Fruit fly (Drosophila melanogaster): ENCODE measurements around the gene CG34112.

CG34112 gene

DNA sequence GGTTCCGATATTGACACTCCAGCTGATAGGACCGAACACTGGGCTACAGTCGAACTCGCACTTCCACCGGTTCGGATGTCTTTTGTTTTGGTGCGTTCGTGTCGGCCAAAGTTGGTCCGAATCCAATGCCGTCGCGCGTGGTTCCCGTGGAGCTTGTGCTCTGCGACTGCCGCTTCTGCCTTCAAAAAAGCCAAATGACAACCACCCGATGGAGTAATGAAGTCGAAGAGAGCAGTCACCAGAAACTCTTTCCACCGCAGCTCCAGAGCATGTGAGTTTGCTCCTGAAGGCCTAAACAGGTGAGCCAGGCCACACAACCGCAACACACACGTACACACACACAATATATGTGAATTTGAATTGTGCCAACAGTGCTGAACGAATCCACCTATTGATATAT is at the start of gene CG34112:
TSS of gene CG34112 (minus strand) at position 143 of the 400 bp plus-strand sequence.
- TF ChIP-seq pan (optimal IDR thresholded peaks at IDR 0.05) (no peak), Dll (optimal IDR thresholded peaks at IDR 0.05) (no peak), EcR (GFP tag; optimal IDR thresholded peaks at IDR 0.05) (no peak), CG8478 (optimal IDR thresholded peaks at IDR 0.05) (no peak), usp (GFP tag; optimal IDR thresholded peaks at IDR 0.05) (no peak), psq (optimal IDR thresholded peaks at IDR 0.05) (no peak)

- no peak for TF ChIP-seq pan (optimal IDR thresholded peaks at IDR 0.05)
- no peak for TF ChIP-seq EcR (GFP tag; optimal IDR thresholded peaks at IDR 0.05)
- no peak for TF ChIP-seq psq (optimal IDR thresholded peaks at IDR 0.05)
- no peak for TF ChIP-seq CG8478 (optimal IDR thresholded peaks at IDR 0.05)
- TF ChIP-seq usp (GFP tag; optimal IDR thresholded peaks at IDR 0.05): no peak
- no peak for TF ChIP-seq Dll (optimal IDR thresholded peaks at IDR 0.05)
These were observed 43.8 kb upstream of the CG34112 start for dm6 chr3R:4437817-4438216.

DNA sequence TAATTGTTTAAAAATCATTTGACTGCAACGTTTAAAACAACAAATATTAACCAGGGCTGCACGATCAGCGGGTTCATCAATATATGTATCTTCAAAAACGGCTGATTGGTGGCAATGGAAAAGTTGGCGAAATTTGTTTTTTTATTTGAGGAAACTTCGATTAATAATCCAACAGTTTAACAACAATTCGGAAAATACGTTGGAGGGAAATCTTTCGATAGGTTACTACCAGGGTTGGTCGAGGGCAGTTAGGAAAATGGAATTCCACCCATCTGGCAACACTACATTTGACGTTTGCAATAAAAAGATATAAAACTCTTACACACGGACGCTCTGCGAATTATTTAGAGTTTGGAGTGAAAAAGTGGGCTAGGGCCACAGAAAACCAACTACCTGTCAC is 43.1 kb upstream of the CG34112 start, which contains the start of the genes Lipt2 and CG14650:
TSS of gene Lipt2 (minus strand) at position 217 of the 400 bp plus-strand sequence.
TSS of gene CG14650 (plus strand) at position 275 of the 400 bp plus-strand sequence.
- no peak for TF ChIP-seq CG8478 (optimal IDR thresholded peaks at IDR 0.05)
- no peak for TF ChIP-seq pan (optimal IDR thresholded peaks at IDR 0.05)
- TF ChIP-seq psq (optimal IDR thresholded peaks at IDR 0.05): no peak
- no peak for TF ChIP-seq usp (GFP tag; optimal IDR thresholded peaks at IDR 0.05)
- no peak for TF ChIP-seq Dll (optimal IDR thresholded peaks at IDR 0.05)
- no peak for TF ChIP-seq EcR (GFP tag; optimal IDR thresholded peaks at IDR 0.05)

DNA sequence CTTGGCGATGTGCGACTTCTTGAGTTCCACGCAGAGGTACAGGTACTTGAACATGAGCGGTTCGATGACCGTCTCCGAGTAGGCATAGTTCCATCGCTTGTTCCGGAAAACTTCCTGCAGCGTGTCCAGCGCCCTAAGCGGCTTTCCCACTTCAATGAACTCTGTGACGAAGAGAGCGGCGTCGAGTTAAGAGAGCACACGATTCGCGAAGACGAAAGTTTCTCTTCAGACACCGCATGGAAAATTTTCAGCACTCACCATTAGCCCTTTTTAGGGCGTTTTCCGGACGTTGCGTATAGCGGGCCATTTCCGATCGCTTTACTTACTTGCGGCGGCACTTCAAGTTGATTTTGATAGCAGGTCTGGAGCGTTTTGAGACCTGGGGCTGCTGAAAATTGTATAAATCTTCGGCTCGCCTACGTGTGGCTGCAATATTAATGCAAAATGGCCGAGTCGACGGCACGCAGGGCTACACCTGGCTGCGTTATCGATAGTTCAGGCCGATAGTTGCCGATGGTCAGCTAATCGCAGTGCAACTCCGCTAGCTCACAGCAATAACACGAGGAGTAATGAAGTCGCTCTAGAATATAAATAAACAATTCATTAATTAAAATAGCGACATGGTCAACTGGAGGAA is 39.5 kb upstream of the CG34112 start, which contains the start of the genes eIF3a and CG1074:
TSS of gene eIF3a (minus strand) at position 455 of the 637 bp plus-strand sequence.
TSS of gene CG1074 (plus strand) at position 525 of the 637 bp plus-strand sequence.
- no peak for TF ChIP-seq pan (optimal IDR thresholded peaks at IDR 0.05)
- peak; percentile 15 for TF ChIP-seq Dll (optimal IDR thresholded peaks at IDR 0.05)
- no peak for TF ChIP-seq CG8478 (optimal IDR thresholded peaks at IDR 0.05)
- TF ChIP-seq psq (optimal IDR thresholded peaks at IDR 0.05): no peak

DNA sequence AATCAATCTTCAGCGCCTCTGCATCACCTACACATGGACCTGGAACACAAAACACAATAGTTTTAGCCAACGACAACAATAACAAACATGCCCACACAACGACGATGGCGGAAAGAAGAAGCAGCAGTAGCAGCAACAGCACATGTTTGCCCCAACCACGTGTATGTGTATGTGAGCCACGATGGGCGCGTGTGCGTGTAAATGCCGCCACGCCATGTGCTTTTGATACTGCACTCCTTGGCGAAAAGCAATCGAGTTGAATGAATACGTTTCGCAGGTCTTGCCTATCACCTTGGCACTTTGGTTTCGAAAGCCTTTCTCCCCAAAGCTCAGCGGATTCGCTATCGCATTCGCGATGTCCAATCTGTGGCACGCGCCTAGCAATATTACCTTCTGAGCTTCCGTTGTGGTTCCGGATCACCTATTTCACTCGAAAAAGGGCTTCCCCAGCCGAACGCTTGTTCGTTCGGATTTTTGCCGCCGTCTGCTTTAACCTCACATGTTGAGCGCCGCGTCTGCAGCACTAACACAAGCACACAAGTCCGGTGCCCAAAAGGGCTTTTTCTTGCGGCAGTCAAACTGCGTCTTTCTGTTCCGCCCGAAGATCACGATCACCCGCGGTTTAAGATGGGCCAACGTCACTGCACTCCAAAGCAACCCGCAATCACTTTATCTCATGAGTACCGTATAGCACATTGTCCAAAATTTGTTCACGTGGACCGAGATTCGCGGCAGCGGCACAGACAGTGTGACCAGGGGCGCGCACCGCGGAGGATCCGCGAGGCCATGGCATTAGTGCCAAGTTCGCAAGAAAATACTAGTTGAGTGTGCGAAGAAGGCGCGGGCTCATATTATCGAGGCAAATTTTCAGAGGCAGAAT is 34.8 kb upstream of the CG34112 start, which contains the start of gene srl:
TSS of gene srl (minus strand) at position 751 of the 880 bp plus-strand sequence.
- TF ChIP-seq CG8478 (optimal IDR thresholded peaks at IDR 0.05) (no peak), pan (optimal IDR thresholded peaks at IDR 0.05) (peak; percentile 10)

DNA sequence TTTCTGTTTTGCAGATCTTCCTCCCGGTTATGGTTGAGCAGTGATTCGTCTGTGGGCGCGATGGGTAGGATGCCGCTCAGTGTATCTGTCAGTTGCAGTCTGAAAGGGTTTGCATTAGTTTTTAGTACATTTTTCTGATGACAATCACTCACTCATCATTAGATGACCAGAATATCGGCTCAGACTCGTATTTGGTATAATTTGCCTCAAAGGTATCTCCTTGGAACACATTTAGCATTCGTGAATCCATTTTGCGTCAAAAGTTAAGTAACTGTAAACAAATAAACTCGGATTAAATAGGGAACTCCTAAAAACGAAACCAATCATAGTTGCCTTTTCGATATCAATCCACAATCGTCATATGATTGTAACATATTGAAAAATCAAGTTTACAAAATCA is 32.7 kb upstream of the CG34112 start, which contains the start of gene CG31525:
TSS of gene CG31525 (plus strand) at position 301 of the 400 bp plus-strand sequence.
- TF ChIP-seq psq (optimal IDR thresholded peaks at IDR 0.05) (no peak), EcR (GFP tag; optimal IDR thresholded peaks at IDR 0.05) (no peak), pan (optimal IDR thresholded peaks at IDR 0.05) (no peak), usp (GFP tag; optimal IDR thresholded peaks at IDR 0.05) (no peak), Dll (optimal IDR thresholded peaks at IDR 0.05) (no peak), CG8478 (optimal IDR thresholded peaks at IDR 0.05) (no peak)

DNA sequence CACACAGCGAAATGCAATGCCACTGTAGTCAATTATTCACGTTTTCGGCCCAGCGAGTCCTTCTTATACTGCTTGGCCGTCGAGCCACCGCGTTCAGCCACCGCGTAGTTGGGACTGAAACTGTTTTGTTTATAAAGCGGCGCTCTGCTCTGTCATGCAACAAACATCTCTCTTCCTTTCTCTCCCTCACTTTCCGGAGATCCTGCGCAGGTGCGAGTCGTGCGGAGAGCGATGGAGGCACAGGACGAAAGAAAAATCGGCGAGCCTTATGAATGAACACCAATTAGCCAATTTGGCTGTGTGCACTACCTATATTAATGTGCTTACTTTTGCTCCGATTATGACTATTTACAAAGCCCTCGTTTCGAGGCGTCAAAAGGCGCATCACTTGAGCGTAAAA is 25.4 kb upstream of the CG34112 start, which contains the start of gene CG32944:
TSS of gene CG32944 (minus strand) at position 97 of the 400 bp plus-strand sequence.
- TF ChIP-seq usp (GFP tag; optimal IDR thresholded peaks at IDR 0.05): no peak
- no peak for TF ChIP-seq psq (optimal IDR thresholded peaks at IDR 0.05)
- TF ChIP-seq pan (optimal IDR thresholded peaks at IDR 0.05): no peak
- no peak for TF ChIP-seq CG8478 (optimal IDR thresholded peaks at IDR 0.05)
- no peak for TF ChIP-seq EcR (GFP tag; optimal IDR thresholded peaks at IDR 0.05)
- no peak for TF ChIP-seq Dll (optimal IDR thresholded peaks at IDR 0.05)

DNA sequence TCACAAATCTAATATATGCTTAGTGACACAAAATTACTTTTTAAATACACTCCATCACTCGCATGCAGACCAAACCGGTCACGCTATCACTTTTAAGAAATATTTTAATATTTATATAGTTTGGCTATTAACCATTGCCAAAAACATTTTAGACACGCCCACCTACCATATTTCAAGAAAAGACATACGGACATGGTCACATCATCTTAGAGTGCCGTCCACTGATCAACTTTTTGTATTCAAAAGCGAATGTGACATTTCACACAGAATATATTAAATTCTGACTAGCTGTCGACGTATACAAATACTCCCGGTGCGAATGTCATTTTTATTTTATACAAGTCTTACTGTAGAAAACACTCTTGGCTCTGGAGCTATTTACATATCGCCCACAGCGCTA is 22.1 kb upstream of the CG34112 start, which contains the start of gene CG31528:
TSS of gene CG31528 (plus strand) at position 301 of the 400 bp plus-strand sequence.
- TF ChIP-seq psq (optimal IDR thresholded peaks at IDR 0.05): no peak
- no peak for TF ChIP-seq pan (optimal IDR thresholded peaks at IDR 0.05)
- TF ChIP-seq usp (GFP tag; optimal IDR thresholded peaks at IDR 0.05): no peak
- no peak for TF ChIP-seq Dll (optimal IDR thresholded peaks at IDR 0.05)
- no peak for TF ChIP-seq CG8478 (optimal IDR thresholded peaks at IDR 0.05)
- TF ChIP-seq EcR (GFP tag; optimal IDR thresholded peaks at IDR 0.05): no peak

dm6 chr3R:4407325-4407724 is 13.3 kb upstream of the CG34112 start:
- TF ChIP-seq CG8478 (optimal IDR thresholded peaks at IDR 0.05) (no peak), pan (optimal IDR thresholded peaks at IDR 0.05) (no peak), usp (GFP tag; optimal IDR thresholded peaks at IDR 0.05) (no peak), EcR (GFP tag; optimal IDR thresholded peaks at IDR 0.05) (no peak), Dll (optimal IDR thresholded peaks at IDR 0.05) (no peak), psq (optimal IDR thresholded peaks at IDR 0.05) (no peak)

DNA sequence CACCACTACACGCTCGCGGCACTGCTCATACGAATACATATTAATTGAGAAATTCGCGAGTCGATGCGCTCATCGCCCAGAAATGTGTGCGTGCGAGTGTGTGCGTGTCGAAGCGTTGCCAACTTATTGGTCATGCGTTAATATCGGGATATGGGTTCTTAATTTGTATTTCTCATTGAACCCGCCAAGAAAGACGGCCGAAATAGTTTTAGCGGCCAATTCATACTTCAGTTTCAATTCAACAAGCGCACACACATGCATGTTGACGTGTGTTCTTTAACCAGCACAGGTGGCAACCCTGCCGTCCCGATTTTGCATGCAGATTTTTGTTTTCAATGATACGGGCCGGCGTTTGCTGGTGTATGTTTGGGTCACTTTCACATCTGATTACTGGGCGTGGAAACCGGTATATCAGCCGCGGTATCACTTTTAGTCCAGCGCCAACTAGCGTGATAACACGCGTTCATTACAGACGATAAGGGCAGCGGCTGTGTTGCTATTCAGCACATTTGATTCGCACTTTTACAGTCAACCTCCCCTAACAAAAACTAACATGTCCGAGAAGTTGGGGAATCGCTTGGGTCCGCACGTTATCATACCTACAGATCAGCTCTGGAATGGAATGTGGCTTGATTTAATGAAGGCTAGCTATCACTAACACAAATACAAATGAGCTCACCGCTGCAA is 9.8 kb upstream of the CG34112 start:
- no peak for TF ChIP-seq pan (optimal IDR thresholded peaks at IDR 0.05)
- no peak for TF ChIP-seq CG8478 (optimal IDR thresholded peaks at IDR 0.05)
- peak in 1 of 2 experiments; percentile 41 for TF ChIP-seq EcR (GFP tag; optimal IDR thresholded peaks at IDR 0.05)

DNA sequence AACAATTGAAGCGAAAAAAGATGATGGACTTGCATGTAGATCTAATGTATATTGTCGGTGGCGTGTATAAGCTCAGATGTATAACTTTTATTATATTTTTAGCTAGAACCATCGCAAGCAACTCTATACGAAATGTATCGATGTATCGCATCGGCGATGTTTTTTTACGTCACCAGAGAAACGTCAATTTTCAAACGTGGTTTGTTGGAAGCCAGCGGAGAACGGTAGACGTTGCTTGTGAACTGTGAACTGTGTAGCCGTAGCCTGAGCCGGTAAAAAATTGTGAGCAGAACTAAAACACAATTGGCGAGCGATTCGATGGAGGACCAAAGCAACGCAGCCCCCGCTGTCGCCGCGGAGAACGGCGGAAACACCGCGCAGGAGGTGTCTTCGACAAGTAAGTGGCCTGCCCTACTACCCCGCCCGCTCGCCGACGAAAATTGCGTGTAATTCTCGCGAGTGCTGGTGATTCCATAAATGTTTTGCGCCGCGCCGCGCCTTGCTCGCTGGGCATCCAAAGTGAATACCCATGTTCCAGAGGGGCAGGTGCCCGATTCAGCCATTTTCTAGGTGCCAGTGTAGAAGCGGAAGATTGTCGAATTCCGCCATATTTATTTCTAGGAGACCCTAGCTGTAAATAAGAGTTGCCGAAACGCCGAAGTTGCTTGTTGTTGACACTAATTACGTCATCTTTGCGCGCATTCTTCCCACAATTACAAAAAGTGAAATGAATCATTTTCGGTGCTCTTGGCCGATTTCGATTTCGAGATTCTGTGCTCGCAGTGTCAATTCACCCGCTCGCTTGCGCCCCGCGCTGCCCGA is 9.0 kb upstream of the CG34112 start, which contains the start of gene lost:
TSS of gene lost (plus strand) at position 193 of the 822 bp plus-strand sequence.
- no peak for TF ChIP-seq psq (optimal IDR thresholded peaks at IDR 0.05)
- TF ChIP-seq usp (GFP tag; optimal IDR thresholded peaks at IDR 0.05): no peak
- TF ChIP-seq pan (optimal IDR thresholded peaks at IDR 0.05): no peak
